Fruit fly (Drosophila melanogaster) whole organism: ENCODE measurements around the gene CG32726.

Experiments
- CG8478 ChIP-seq: fragments of >200 bp; optimal IDR thresholded peaks from 2 replicates; lab custom pipeline; 2018; ENCODE audit warnings: inconsistent platforms
- Dll ChIP-seq: fragments of >200 bp; optimal IDR thresholded peaks from 2 replicates; lab custom pipeline; 2017
- EcR ChIP-seq, 2 experiments: fragments of >200 bp; optimal IDR thresholded peaks; 2 replicates each; lab custom pipeline; 2017; ENCODE audit warnings: missing biosample characterization in 2 of 2, missing genetic modification characterization in 2 of 2, missing genetic modification reagents in 2 of 2
- pan ChIP-seq: fragments of >200 bp; optimal IDR thresholded peaks from 2 replicates; lab custom pipeline; 2017
- psq ChIP-seq: fragments of >200 bp; optimal IDR thresholded peaks from 2 replicates; lab custom pipeline; 2017
- usp ChIP-seq: fragments of >200 bp; optimal IDR thresholded peaks from 2 replicates; lab custom pipeline; 2017; ENCODE audit warnings: missing biosample characterization, missing genetic modification characterization, mixed read lengths

The CG32726 gene

DNA sequence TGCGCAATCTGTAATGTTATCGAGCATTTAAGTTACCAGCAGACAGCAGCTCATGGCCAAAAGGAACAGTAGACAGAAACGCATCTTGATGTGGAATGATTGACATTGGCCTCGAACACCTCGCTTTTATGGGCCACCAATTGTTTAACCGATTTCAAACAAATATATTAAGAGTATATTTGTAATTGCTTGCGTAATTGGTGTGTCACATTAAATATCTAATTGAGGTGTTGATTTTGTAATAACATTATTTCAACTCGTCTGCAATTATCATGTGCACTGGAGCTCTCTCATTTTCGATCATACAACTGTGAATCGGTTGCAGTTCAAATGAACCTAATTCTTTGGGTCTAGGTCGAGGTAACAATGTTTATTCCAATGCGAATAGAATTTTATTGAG, at the start of gene CG32726:
CG32726 (minus strand) TSS at position 101 of the 400 bp plus-strand sequence.
- TF ChIP-seq Dll (lab: Kevin White, UChicago): no peak
- no peak for TF ChIP-seq EcR (GFP tag; optimal IDR thresholded peaks at IDR 0.05; lab: Kevin White, UChicago)
- no peak for TF ChIP-seq usp (GFP tag; lab: Kevin White, UChicago)
- no peak for TF ChIP-seq pan (lab: Kevin White, UChicago)
- TF ChIP-seq CG8478 (lab: Kevin White, UChicago): no peak
- TF ChIP-seq psq (lab: Kevin White, UChicago): no peak

DNA sequence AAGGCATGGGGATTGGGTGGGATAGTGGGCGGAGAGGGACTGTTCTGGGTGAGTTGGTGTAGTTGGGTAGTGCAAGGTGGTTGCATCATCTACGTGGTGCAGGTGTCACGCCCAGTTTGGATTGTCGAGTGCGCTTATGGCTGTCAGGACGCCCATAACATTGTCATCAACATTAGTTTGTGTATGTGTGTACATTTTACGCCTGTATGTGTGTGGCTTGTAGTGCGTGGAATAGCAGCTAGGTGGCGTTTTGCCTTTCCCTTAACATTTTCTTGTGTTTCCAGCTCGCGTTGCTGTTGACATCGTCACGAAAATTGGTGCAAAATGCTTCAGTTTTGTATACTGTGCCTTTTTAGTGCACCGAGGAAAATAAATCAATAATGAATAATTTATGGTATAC, 40.8 kb upstream of the CG32726 start:
- TF ChIP-seq pan (lab: Kevin White, UChicago) (no peak), usp (GFP tag; lab: Kevin White, UChicago) (no peak), Dll (lab: Kevin White, UChicago) (no peak), psq (lab: Kevin White, UChicago) (no peak), CG8478 (lab: Kevin White, UChicago) (no peak), EcR (GFP tag; optimal IDR thresholded peaks at IDR 0.05; lab: Kevin White, UChicago) (no peak)

DNA sequence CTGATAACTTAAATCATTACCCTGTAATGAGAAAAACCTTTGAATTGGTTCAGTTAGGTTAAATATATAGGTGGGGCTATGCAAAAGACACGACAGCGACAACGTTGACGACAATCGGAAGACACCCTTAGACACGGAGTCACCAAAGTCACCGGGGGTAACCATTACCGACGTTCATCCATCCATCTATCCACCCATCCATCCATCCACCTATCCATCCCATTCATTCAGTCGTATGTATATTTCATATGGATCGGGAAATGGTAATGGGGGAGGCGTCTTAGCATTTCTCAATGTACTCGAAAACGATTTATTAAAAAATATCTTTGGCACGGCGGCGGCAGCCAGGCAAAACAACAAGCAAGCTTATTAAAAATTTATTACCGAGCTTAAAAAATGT, 36.5 kb upstream of the CG32726 start:
- TF ChIP-seq psq (lab: Kevin White, UChicago): no peak
- TF ChIP-seq usp (GFP tag; lab: Kevin White, UChicago): no peak
- TF ChIP-seq Dll (lab: Kevin White, UChicago): no peak
- TF ChIP-seq EcR (GFP tag; optimal IDR thresholded peaks at IDR 0.05; lab: Kevin White, UChicago): no peak
- no peak for TF ChIP-seq CG8478 (lab: Kevin White, UChicago)
- no peak for TF ChIP-seq pan (lab: Kevin White, UChicago)

DNA sequence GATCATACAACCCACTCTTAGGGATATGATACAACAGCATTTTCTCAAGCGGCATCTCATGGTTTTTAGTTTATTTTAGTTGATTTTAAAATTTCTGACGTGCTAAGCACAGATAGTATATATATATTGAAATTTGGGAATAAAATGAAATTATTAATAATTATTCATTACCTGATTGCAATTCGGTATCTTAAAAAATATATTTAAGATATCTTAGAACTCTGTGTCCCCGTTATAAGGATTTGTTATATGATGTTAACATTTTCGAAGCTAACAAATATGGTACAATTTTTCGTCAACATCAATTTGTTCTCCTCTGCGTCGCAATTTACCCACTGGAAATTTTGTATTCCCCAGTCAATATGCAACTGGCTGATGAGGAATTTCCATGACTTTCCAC, 27.7 kb upstream of the CG32726 start, which contains the start of gene CG43198:
CG43198 (minus strand) TSS at position 101 of the 400 bp plus-strand sequence.
- TF ChIP-seq usp (GFP tag; lab: Kevin White, UChicago) (no peak), CG8478 (lab: Kevin White, UChicago) (no peak), EcR (GFP tag; optimal IDR thresholded peaks at IDR 0.05; lab: Kevin White, UChicago) (no peak), pan (lab: Kevin White, UChicago) (no peak), Dll (lab: Kevin White, UChicago) (no peak), psq (lab: Kevin White, UChicago) (no peak)

DNA sequence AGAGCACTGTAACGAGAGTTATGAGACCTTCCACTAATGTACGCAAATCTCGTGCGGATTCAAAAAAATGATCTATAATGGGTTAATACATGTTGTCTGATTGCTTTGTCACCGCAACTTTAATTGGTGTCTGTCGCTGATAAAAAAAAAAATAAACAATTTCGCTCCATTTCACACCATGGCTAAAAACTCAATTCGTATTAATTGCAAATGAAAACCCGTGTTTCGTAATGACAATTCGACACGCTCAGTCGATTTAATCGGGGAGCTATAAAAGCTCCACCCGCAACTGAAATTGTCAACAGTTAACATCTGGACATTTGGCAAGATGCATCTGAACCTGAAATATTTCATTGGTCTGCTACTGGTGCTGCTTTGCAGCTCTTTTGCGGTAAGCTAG, 26.4 kb upstream of the CG32726 start, which contains the start of gene CG11368:
CG11368 (plus strand) TSS at position 301 of the 400 bp plus-strand sequence.
- no peak for TF ChIP-seq Dll (lab: Kevin White, UChicago)
- no peak for TF ChIP-seq EcR (GFP tag; optimal IDR thresholded peaks at IDR 0.05; lab: Kevin White, UChicago)
- TF ChIP-seq pan (lab: Kevin White, UChicago): no peak
- no peak for TF ChIP-seq psq (lab: Kevin White, UChicago)
- TF ChIP-seq CG8478 (lab: Kevin White, UChicago): no peak
- no peak for TF ChIP-seq usp (GFP tag; lab: Kevin White, UChicago)

DNA sequence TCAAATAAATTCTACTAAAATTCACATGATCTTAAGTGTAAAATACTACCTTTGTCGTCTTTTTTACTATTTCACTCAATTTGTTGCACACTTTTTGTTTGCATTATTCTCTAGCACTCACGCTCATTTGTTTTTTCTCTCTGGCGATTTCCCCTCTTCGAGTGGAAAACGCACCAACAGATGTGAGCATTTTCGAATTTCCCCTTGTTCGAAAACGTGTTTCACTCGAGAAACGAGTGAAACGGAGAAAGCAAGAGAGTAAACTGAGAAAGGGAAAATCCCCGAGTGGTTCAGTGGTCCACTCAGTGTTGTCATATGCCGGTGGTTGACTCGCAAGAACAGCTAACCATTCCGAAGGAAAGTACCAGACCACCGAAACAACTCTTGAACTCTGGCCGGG, 19.5 kb upstream of the CG32726 start:
- TF ChIP-seq EcR (GFP tag; optimal IDR thresholded peaks at IDR 0.05; lab: Kevin White, UChicago) (no peak), CG8478 (lab: Kevin White, UChicago) (no peak), pan (lab: Kevin White, UChicago) (no peak), psq (lab: Kevin White, UChicago) (no peak), usp (GFP tag; lab: Kevin White, UChicago) (no peak), Dll (lab: Kevin White, UChicago) (no peak)

DNA sequence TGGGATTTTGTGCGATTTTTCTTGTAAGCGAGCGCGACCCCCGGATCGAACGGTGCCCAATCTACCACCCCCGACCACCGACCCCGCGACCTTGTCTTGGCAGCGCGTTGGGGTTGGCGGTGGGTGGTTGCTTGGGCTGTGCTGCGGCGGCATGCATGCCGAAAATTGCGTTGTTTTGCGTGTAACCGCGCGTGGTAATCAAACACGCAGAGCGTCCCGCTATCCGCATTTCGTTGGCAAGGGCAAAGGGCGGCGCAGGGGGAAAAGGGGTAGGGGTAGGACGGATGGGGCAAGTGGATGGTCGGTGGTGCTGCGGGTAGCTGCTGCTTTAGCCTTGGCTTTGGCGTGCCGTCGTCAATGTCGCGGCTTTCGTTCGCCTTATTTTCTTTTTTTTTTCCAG, 6.8 kb upstream of the CG32726 start:
- TF ChIP-seq EcR (GFP tag; optimal IDR thresholded peaks at IDR 0.05; lab: Kevin White, UChicago) (no peak), psq (lab: Kevin White, UChicago) (no peak), Dll (lab: Kevin White, UChicago) (no peak), pan (lab: Kevin White, UChicago) (no peak), usp (GFP tag; lab: Kevin White, UChicago) (no peak), CG8478 (lab: Kevin White, UChicago) (no peak)

DNA sequence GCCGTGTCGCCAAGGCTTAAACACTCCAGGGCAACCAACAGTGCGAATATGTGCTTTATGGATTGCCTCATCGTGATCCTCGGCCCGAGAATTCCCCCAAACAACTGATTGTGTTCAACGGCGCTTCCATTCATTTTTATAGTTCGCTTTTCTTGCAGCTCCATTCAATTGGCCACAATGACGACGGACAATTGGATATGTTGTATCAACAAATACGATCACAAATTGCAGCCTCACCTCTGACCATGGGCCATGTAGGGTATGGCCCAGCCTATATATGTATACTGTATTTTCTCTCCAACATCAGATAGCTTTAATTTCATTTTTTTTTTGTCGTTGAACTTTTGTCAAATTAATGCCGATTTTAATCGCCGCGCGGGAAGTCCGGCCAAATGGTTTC, 801 bp downstream of the CG32726 start, which contains the start of gene CG15036:
CG15036 (minus strand) TSS at position 101 of the 400 bp plus-strand sequence.
- TF ChIP-seq usp (GFP tag; lab: Kevin White, UChicago) (no peak), pan (lab: Kevin White, UChicago) (no peak), CG8478 (lab: Kevin White, UChicago) (no peak), EcR (GFP tag; optimal IDR thresholded peaks at IDR 0.05; lab: Kevin White, UChicago) (no peak), psq (lab: Kevin White, UChicago) (no peak), Dll (lab: Kevin White, UChicago) (no peak)

DNA sequence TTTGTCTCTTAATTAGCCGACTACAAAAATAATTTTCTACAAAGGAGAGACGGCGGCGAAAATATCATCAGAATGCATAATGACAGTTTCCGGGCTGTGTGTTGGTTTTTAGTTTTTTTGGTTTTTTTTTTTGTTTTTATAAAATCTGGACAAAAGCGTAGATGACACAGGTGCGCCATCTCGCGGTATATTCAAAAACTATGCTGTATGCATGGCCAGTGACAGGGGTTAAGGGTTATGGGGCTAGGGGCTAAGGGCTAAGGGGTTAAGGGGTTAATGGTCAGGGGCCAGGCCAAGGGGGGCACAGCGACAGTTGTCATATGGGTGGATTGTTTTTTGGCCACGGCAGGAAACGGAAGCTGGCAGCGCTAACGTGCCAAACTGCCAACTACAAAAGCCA, 3.0 kb downstream of the CG32726 start:
- TF ChIP-seq pan (lab: Kevin White, UChicago) (no peak), CG8478 (lab: Kevin White, UChicago) (no peak), usp (GFP tag; lab: Kevin White, UChicago) (no peak), Dll (lab: Kevin White, UChicago) (no peak), EcR (GFP tag; optimal IDR thresholded peaks at IDR 0.05; lab: Kevin White, UChicago) (no peak)

DNA sequence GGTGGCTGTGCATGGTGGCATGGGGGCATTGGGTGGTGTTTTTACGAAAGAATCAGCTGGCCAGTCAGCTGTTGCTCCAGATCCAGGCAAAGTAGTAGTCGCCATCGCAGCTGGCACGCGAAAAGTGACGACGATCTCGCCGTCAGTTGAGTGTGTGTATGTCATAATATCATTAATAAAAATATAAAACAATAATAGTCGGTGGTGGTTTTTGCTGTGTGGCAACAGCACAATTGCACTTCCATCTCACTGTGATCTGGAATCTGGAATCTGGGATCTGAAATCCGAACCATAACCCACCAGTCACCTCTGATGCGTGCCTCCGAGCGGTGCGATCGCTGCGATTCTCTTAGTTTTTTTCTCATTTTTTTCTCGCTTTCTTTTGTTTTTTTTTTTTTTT, 7.2 kb downstream of the CG32726 start, which contains the start of gene rumpel:
rumpel (plus strand) TSS at position 301 of the 400 bp plus-strand sequence.
- no peak for TF ChIP-seq Dll (lab: Kevin White, UChicago)
- no peak for TF ChIP-seq EcR (GFP tag; optimal IDR thresholded peaks at IDR 0.05; lab: Kevin White, UChicago)

DNA sequence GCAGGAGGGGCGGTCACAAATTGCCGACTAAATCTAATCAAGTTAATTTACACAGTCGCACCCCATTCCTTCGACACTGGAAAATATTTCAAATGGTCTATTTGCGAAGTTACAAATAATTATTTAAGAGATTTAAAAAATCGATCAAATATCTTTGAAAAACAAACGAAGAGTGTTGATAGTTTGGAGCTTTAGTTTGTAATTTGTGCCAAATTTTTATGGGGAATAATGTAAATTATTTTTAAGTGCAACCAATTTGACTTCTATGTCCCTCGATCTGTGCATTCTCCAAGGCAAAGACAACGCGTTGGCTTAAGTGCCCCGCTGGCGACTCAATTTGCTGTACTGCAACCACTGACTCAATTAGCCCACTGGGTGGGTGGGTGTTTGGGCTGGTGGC, 7.7 kb downstream of the CG32726 start:
- TF ChIP-seq pan (lab: Kevin White, UChicago) (no peak), CG8478 (lab: Kevin White, UChicago) (no peak), psq (lab: Kevin White, UChicago) (no peak), usp (GFP tag; lab: Kevin White, UChicago) (no peak), EcR (GFP tag; optimal IDR thresholded peaks at IDR 0.05; lab: Kevin White, UChicago) (no peak), Dll (lab: Kevin White, UChicago) (no peak)

DNA sequence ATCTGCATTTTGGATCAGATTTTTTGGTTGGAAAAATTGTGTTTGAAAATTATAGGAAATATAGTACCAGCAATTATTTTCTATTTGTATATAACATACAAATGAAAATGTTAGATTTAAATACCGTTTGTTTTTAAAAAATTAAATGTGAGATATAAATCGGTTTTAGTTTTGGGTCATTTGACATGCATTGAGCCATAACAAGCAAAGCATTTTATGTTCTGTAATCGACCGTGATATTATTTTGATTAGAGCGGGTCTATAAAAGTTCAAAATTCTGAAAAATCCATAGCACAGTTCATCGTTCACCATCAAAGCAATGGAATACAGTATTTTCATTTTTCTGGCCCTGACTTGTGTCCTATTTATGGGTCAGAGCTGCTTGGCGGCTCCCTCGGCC, 8.6 kb downstream of the CG32726 start, which contains the start of gene CG34337:
CG34337 (plus strand) TSS at position 301 of the 400 bp plus-strand sequence.
- TF ChIP-seq psq (lab: Kevin White, UChicago): no peak
- TF ChIP-seq EcR (GFP tag; optimal IDR thresholded peaks at IDR 0.05; lab: Kevin White, UChicago): no peak
- TF ChIP-seq Dll (lab: Kevin White, UChicago): no peak
- no peak for TF ChIP-seq CG8478 (lab: Kevin White, UChicago)
- TF ChIP-seq usp (GFP tag; lab: Kevin White, UChicago): no peak
- TF ChIP-seq pan (lab: Kevin White, UChicago): no peak
